Worm (Caenorhabditis elegans) whole organism, mixed stage, embryonic: ENCODE results near the gene cutl-18.

Source experiments
- M03D4.4 ChIP-seq: sonication (generic microtip); optimal IDR thresholded peaks from 2 replicates; lab custom pipeline; 2017; ENCODE audit warnings: mild to moderate bottlenecking, missing genetic modification characterization, missing compliant biosample characterization
- blmp-1 ChIP-seq: fragments of 150-350 bp; optimal IDR thresholded peaks from 2 replicates; lab custom pipeline; 2014; ENCODE audit warnings: missing biosample characterization, missing genetic modification characterization
- ceh-39 ChIP-seq: fragments of 150-350 bp; optimal IDR thresholded peaks from 2 replicates; lab custom pipeline; 2014; ENCODE audit warnings: missing biosample characterization, missing genetic modification characterization
- ceh-83 ChIP-seq: fragments of 200-800 bp; sonication (Bioruptor generic); optimal IDR thresholded peaks from 2 replicates; lab custom pipeline; 2018; ENCODE audit warnings: mild to moderate bottlenecking, missing genetic modification characterization, missing compliant biosample characterization
- ces-1 ChIP-seq: fragments of 150-350 bp; optimal IDR thresholded peaks from 2 replicates; lab custom pipeline; 2014; ENCODE audit warnings: missing biosample characterization, missing genetic modification reagents, missing genetic modification characterization
- cnd-1 ChIP-seq: fragments of 200-800 bp; sonication (Bioruptor generic); optimal IDR thresholded peaks from 2 replicates; lab custom pipeline; 2018; ENCODE audit warnings: mild to moderate bottlenecking, missing genetic modification characterization, missing compliant biosample characterization
- drap-1 ChIP-seq: fragments of 200-800 bp; sonication (Bioruptor generic); optimal IDR thresholded peaks from 3 replicates; lab custom pipeline; 2018; ENCODE audit warnings: mild to moderate bottlenecking, missing genetic modification characterization, missing compliant biosample characterization
- elt-1 ChIP-seq: sonication (generic microtip); optimal IDR thresholded peaks from 2 replicates; lab custom pipeline; 2017; ENCODE audit warnings: missing genetic modification characterization, mild to moderate bottlenecking, missing compliant biosample characterization, antibody characterized with exemption, moderate library complexity, borderline replicate concordance; ENCODE audit not compliant: insufficient read depth
- elt-3 ChIP-seq: fragments of 150-350 bp; optimal IDR thresholded peaks from 2 replicates; lab custom pipeline; 2014; ENCODE audit warnings: missing biosample characterization, missing genetic modification characterization
- flh-1 ChIP-seq: fragments of 200-800 bp; sonication (Bioruptor generic); optimal IDR thresholded peaks from 2 replicates; lab custom pipeline; 2018; ENCODE audit warnings: mild to moderate bottlenecking, missing genetic modification characterization, moderate library complexity, missing compliant biosample characterization
- ham-2 ChIP-seq: fragments of 200-800 bp; sonication (Bioruptor generic); optimal IDR thresholded peaks from 2 replicates; lab custom pipeline; 2018; ENCODE audit warnings: mild to moderate bottlenecking, missing genetic modification characterization, missing compliant biosample characterization
- hlh-1 ChIP-seq: fragments of 150-350 bp; optimal IDR thresholded peaks from 2 replicates; lab custom pipeline; 2014; ENCODE audit warnings: missing biosample characterization, missing genetic modification reagents, missing genetic modification characterization
- lin-13 ChIP-seq: fragments of 150-350 bp; optimal IDR thresholded peaks from 2 replicates; lab custom pipeline; 2014; ENCODE audit warnings: missing biosample characterization, missing genetic modification characterization
- lin-32 ChIP-seq: fragments of 200-800 bp; sonication (Bioruptor generic); optimal IDR thresholded peaks from 2 replicates; lab custom pipeline; 2018; ENCODE audit warnings: mild to moderate bottlenecking, missing genetic modification characterization, missing compliant biosample characterization
- lsy-2 ChIP-seq: fragments of 150-350 bp; optimal IDR thresholded peaks from 2 replicates; lab custom pipeline; 2014; ENCODE audit warnings: missing biosample characterization, missing genetic modification characterization
- mab-5 ChIP-seq: fragments of 150-350 bp; optimal IDR thresholded peaks from 2 replicates; lab custom pipeline; 2014; ENCODE audit warnings: missing biosample characterization, missing genetic modification characterization
- mep-1 ChIP-seq: fragments of 150-350 bp; optimal IDR thresholded peaks from 2 replicates; lab custom pipeline; 2017; ENCODE audit warnings: missing biosample characterization, missing genetic modification reagents, missing genetic modification characterization, inconsistent platforms
- mls-2 ChIP-seq: sonication (generic microtip); optimal IDR thresholded peaks from 2 replicates; lab custom pipeline; 2016; ENCODE audit warnings: mild to moderate bottlenecking, missing genetic modification characterization, moderate library complexity, missing compliant biosample characterization
- nhr-12 ChIP-seq: fragments of 150-350 bp; optimal IDR thresholded peaks from 2 replicates; lab custom pipeline; 2014; ENCODE audit warnings: missing biosample characterization, missing genetic modification characterization
- nhr-2 ChIP-seq: fragments of 150-350 bp; optimal IDR thresholded peaks from 2 replicates; lab custom pipeline; 2014; ENCODE audit warnings: missing biosample characterization, missing genetic modification characterization
- nhr-237 ChIP-seq: fragments of 150-350 bp; optimal IDR thresholded peaks from 2 replicates; lab custom pipeline; 2014; ENCODE audit warnings: missing biosample characterization, missing genetic modification characterization
- nhr-28 ChIP-seq: fragments of 150-350 bp; optimal IDR thresholded peaks from 2 replicates; lab custom pipeline; 2014; ENCODE audit warnings: missing biosample characterization, missing genetic modification characterization
- pha-4 ChIP-seq: fragments of 150-350 bp; optimal IDR thresholded peaks from 2 replicates; lab custom pipeline; 2018; ENCODE audit warnings: missing biosample characterization, missing genetic modification reagents, missing genetic modification characterization
- snpc-4 ChIP-seq: fragments of 150-350 bp; optimal IDR thresholded peaks from 2 replicates; lab custom pipeline; 2014; ENCODE audit warnings: missing biosample characterization, missing genetic modification characterization
- sptf-1 ChIP-seq: sonication (generic microtip); optimal IDR thresholded peaks from 2 replicates; lab custom pipeline; 2017; ENCODE audit warnings: mild to moderate bottlenecking, missing genetic modification characterization, moderate library complexity, missing compliant biosample characterization
- tbx-8 ChIP-seq: fragments of 200-800 bp; sonication (Bioruptor generic); optimal IDR thresholded peaks from 2 replicates; lab custom pipeline; 2018; ENCODE audit warnings: mild to moderate bottlenecking, missing genetic modification characterization, moderate library complexity, missing compliant biosample characterization
- unc-120 ChIP-seq: sonication (generic microtip); optimal IDR thresholded peaks from 2 replicates; lab custom pipeline; 2017; ENCODE audit warnings: missing genetic modification characterization, missing compliant biosample characterization; ENCODE audit not compliant: poor library complexity, severe bottlenecking
- unc-39 ChIP-seq: fragments of 150-350 bp; optimal IDR thresholded peaks from 2 replicates; lab custom pipeline; 2014; ENCODE audit warnings: missing biosample characterization, missing genetic modification characterization
- unc-62 ChIP-seq: fragments of 150-350 bp; optimal IDR thresholded peaks from 2 replicates; lab custom pipeline; 2014; ENCODE audit warnings: missing biosample characterization, missing genetic modification reagents, missing genetic modification characterization
- zip-8 ChIP-seq: fragments of 150-350 bp; optimal IDR thresholded peaks from 2 replicates; lab custom pipeline; 2014; ENCODE audit warnings: missing biosample characterization, missing genetic modification characterization
- ztf-11 ChIP-seq: fragments of 150-350 bp; optimal IDR thresholded peaks from 2 replicates; lab custom pipeline; 2014; ENCODE audit warnings: missing biosample characterization, missing genetic modification characterization

cutl-18 gene

ce11 chrV:11279564-11279963 is 37.1 kb downstream of the cutl-18 start:
- TF ChIP-seq drap-1 (GFP tag; lab: Kevin White, UChicago) (no peak), ceh-83 (GFP tag; lab: Kevin White, UChicago) (no peak), elt-1 (tag; lab: Kevin White, UChicago) (no peak), ztf-11 (tag; lab: Kevin White, UChicago) (no peak), sptf-1 (tag; lab: Kevin White, UChicago) (no peak), snpc-4 (no peak), unc-62 (GFP tag; lab: Kevin White, UChicago) (no peak), ceh-39 (tag; lab: Kevin White, UChicago) (no peak), mls-2 (tag; lab: Kevin White, UChicago) (no peak), ham-2 (GFP tag; lab: Kevin White, UChicago) (no peak), unc-120 (tag; lab: Kevin White, UChicago) (no peak)

ce11 chrV:11272848-11273247 is 43.9 kb downstream of the cutl-18 start, which contains the start of gene clec-223:
Gene clec-223 (plus strand): TSS chrV:11273148.
- TF ChIP-seq ztf-11 (tag; lab: Kevin White, UChicago) (no peak), nhr-2 (no peak), snpc-4 (no peak), nhr-237 (tag; lab: Kevin White, UChicago) (no peak), unc-39 (tag; lab: Kevin White, UChicago) (no peak), nhr-12 (no peak), ceh-39 (tag; lab: Kevin White, UChicago) (no peak), M03D4.4 (tag; lab: Kevin White, UChicago) (no peak), unc-120 (tag; lab: Kevin White, UChicago) (no peak), zip-8 (tag; lab: Kevin White, UChicago) (no peak), mab-5 (tag; lab: Kevin White, UChicago) (no peak), elt-1 (tag; lab: Kevin White, UChicago) (no peak), nhr-28 (no peak), lin-13 (tag; lab: Kevin White, UChicago) (no peak), ces-1 (no peak), sptf-1 (tag; lab: Kevin White, UChicago) (no peak)

- no peak for TF ChIP-seq flh-1 (GFP tag; lab: Kevin White, UChicago)
- no peak for TF ChIP-seq mls-2 (tag; lab: Kevin White, UChicago)
- no peak for TF ChIP-seq unc-120 (tag; lab: Kevin White, UChicago)
- no peak for TF ChIP-seq snpc-4
- no peak for TF ChIP-seq hlh-1 (tag; lab: Kevin White, UChicago)
- no peak for TF ChIP-seq mab-5 (tag; lab: Kevin White, UChicago)
- TF ChIP-seq blmp-1 (tag; lab: Kevin White, UChicago), result no peak
- TF ChIP-seq nhr-12, result no peak
- TF ChIP-seq mep-1 (tag; lab: Kevin White, UChicago), result no peak
- TF ChIP-seq cnd-1 (tag; lab: Kevin White, UChicago), result no peak
- no peak for TF ChIP-seq ceh-83 (GFP tag; lab: Kevin White, UChicago)
Measured at ce11 chrV:11271051-11271450, 45.6 kb downstream of the cutl-18 start, which contains the start of gene clec-222. Gene clec-222 (plus strand): TSS chrV:11271351.

ce11 chrV:11268791-11269190 is 47.9 kb downstream of the cutl-18 start, which contains the start of gene str-115:
Gene str-115 (plus strand): TSS chrV:11269091.
- TF ChIP-seq lsy-2 (no peak), pha-4 (tag; lab: Kevin White, UChicago) (no peak), nhr-28 (no peak), cnd-1 (tag; lab: Kevin White, UChicago) (no peak)

- TF ChIP-seq blmp-1 (tag; lab: Kevin White, UChicago) (no peak), ces-1 (no peak), nhr-12 (no peak), ceh-39 (tag; lab: Kevin White, UChicago) (no peak), zip-8 (tag; lab: Kevin White, UChicago) (no peak), elt-3 (no peak), unc-120 (tag; lab: Kevin White, UChicago) (no peak), drap-1 (GFP tag; lab: Kevin White, UChicago) (no peak), tbx-8 (no peak), lin-32 (no peak), ztf-11 (tag; lab: Kevin White, UChicago) (no peak)
Measured at ce11 chrV:11266681-11267080, 50.0 kb downstream of the cutl-18 start, which contains the start of gene str-116. Gene str-116 (plus strand): TSS chrV:11266981.
